Fruit fly (Drosophila melanogaster) whole organism, embryonic: ENCODE measurements around the gene CG1542.
A peak's percentile ranks its signal among the peaks of the same experiment; 100 is the strongest.

Experiments
- Aef1 ChIP-seq: fragments of 200-800 bp; sonication (Bioruptor generic); IDR thresholded peaks from 3 replicates; pipeline ENCODE4 v1.3.6; 2022; ENCODE audit warnings: missing biosample characterization, missing genetic modification characterization
- CG10366 ChIP-seq: fragments of 200-800 bp; sonication (Bioruptor generic); IDR thresholded peaks from 2 replicates; pipeline ENCODE4 v1.3.6; 2022; ENCODE audit warnings: missing biosample characterization, missing genetic modification characterization
- CG11696 ChIP-seq: fragments of 200-800 bp; sonication (Bioruptor generic); IDR thresholded peaks from 2 replicates; pipeline ENCODE4 v1.3.6; 2022; ENCODE audit warnings: missing biosample characterization, missing genetic modification characterization
- CG11723 ChIP-seq: fragments of 200-800 bp; sonication (Bioruptor generic); optimal IDR thresholded peaks from 2 replicates; lab custom pipeline; 2017; ENCODE audit warnings: missing biosample characterization, mild to moderate bottlenecking, missing genetic modification characterization
- CG12391 ChIP-seq: fragments of 200-800 bp; sonication (Bioruptor generic); optimal IDR thresholded peaks from 3 replicates; lab custom pipeline; 2018; ENCODE audit warnings: missing biosample characterization, mild to moderate bottlenecking, missing genetic modification characterization, moderate library complexity
- CG13624 ChIP-seq: fragments of 200-800 bp; sonication (Bioruptor generic); optimal IDR thresholded peaks from 2 replicates; lab custom pipeline; 2016; ENCODE audit warnings: missing biosample characterization, missing genetic modification characterization
- CG14710 ChIP-seq: fragments of 200-800 bp; sonication (Bioruptor generic); optimal IDR thresholded peaks from 3 replicates; lab custom pipeline; 2019; ENCODE audit warnings: missing biosample characterization, mild to moderate bottlenecking, missing genetic modification characterization, moderate library complexity
- CG15011 ChIP-seq: fragments of 200-800 bp; sonication (Bioruptor generic); optimal IDR thresholded peaks from 3 replicates; lab custom pipeline; 2018; ENCODE audit warnings: missing biosample characterization, mild to moderate bottlenecking, missing genetic modification characterization
- CG16815 ChIP-seq: fragments of 200-800 bp; sonication (Bioruptor generic); optimal IDR thresholded peaks from 3 replicates; lab custom pipeline; 2017; ENCODE audit warnings: missing biosample characterization, mild to moderate bottlenecking, missing genetic modification characterization
- CG2116 ChIP-seq: fragments of 200-800 bp; sonication (Bioruptor generic); optimal IDR thresholded peaks from 3 replicates; lab custom pipeline; 2018; ENCODE audit warnings: missing biosample characterization, mild to moderate bottlenecking, missing genetic modification characterization
- CG31224 ChIP-seq: fragments of 200-800 bp; sonication (Bioruptor generic); IDR thresholded peaks from 2 replicates; pipeline ENCODE4 v1.3.6; 2022; ENCODE audit warnings: missing biosample characterization, missing genetic modification characterization
- CG3281 ChIP-seq: fragments of 200-800 bp; sonication (Bioruptor generic); optimal IDR thresholded peaks from 3 replicates; lab custom pipeline; 2017; ENCODE audit warnings: missing biosample characterization, mild to moderate bottlenecking, missing genetic modification characterization
- CG4282 ChIP-seq: fragments of 200-800 bp; sonication (Bioruptor generic); optimal IDR thresholded peaks from 2 replicates; lab custom pipeline; 2016; ENCODE audit warnings: missing biosample characterization, missing genetic modification characterization
- CG6689 ChIP-seq: fragments of 200-800 bp; sonication (Bioruptor generic); IDR thresholded peaks from 2 replicates; pipeline ENCODE4 v1.3.6; 2022; ENCODE audit warnings: missing biosample characterization, missing genetic modification characterization
- CG6791 ChIP-seq: fragments of 200-800 bp; sonication (Bioruptor generic); IDR thresholded peaks from 3 replicates; pipeline ENCODE4 v1.3.6; 2022; ENCODE audit warnings: missing biosample characterization, missing genetic modification characterization; ENCODE audit not compliant: partially characterized antibody
- CG6813 ChIP-seq: fragments of 200-800 bp; sonication (Bioruptor generic); optimal IDR thresholded peaks from 2 replicates; lab custom pipeline; 2017; ENCODE audit warnings: missing biosample characterization, missing genetic modification characterization, mild to moderate bottlenecking, moderate library complexity, missing genetic modification reagents
- CHES-1-like ChIP-seq: fragments of 200-800 bp; sonication (Bioruptor generic); optimal IDR thresholded peaks from 2 replicates; lab custom pipeline; 2016; ENCODE audit warnings: missing biosample characterization, missing genetic modification characterization
- Dfd ChIP-seq, 2 experiments: fragments of >200 bp; optimal IDR thresholded peaks; 2 replicates each; lab custom pipeline; 2017; ENCODE audit warnings: missing biosample characterization in 2 of 2, missing genetic modification characterization in 2 of 2
- Eip74EF ChIP-seq, 2 experiments: fragments of 200-800 bp in 1 of 2; fragments of >200 bp in 1 of 2; sonication (Bioruptor generic) in 1 of 2; optimal IDR thresholded peaks; 2 replicates each; lab custom pipeline; 2017 to 2019; ENCODE audit warnings: missing biosample characterization in 2 of 2, missing genetic modification characterization in 2 of 2, mild to moderate bottlenecking in 1 of 2, moderate library complexity in 1 of 2
- HLHmδ ChIP-seq: fragments of 200-800 bp; sonication (Bioruptor generic); optimal IDR thresholded peaks from 2 replicates; lab custom pipeline; 2018; ENCODE audit warnings: missing biosample characterization, mild to moderate bottlenecking, missing genetic modification characterization, moderate library complexity
- Meics ChIP-seq: fragments of 200-800 bp; sonication (Bioruptor generic); optimal IDR thresholded peaks from 2 replicates; lab custom pipeline; 2017; ENCODE audit warnings: missing biosample characterization, mild to moderate bottlenecking, missing genetic modification characterization
- Neu2 ChIP-seq: fragments of 200-800 bp; sonication (Bioruptor generic); optimal IDR thresholded peaks from 3 replicates; lab custom pipeline; 2016; ENCODE audit warnings: missing biosample characterization, missing genetic modification characterization, borderline replicate concordance
- Optix ChIP-seq: fragments of 200-800 bp; sonication (Bioruptor generic); IDR thresholded peaks from 3 replicates; pipeline ENCODE4 v1.3.6; 2022; ENCODE audit warnings: missing biosample characterization, missing genetic modification characterization
- Sox100B ChIP-seq: fragments of 200-800 bp; sonication (Bioruptor generic); optimal IDR thresholded peaks from 3 replicates; lab custom pipeline; 2018; ENCODE audit warnings: missing biosample characterization, mild to moderate bottlenecking, missing genetic modification characterization
- Sox102F ChIP-seq: fragments of 200-800 bp; sonication (Bioruptor generic); optimal IDR thresholded peaks from 2 replicates; lab custom pipeline; 2018; ENCODE audit warnings: missing biosample characterization, mild to moderate bottlenecking, missing genetic modification characterization, moderate library complexity
- Spps ChIP-seq: fragments of 200-800 bp; sonication (Bioruptor generic); optimal IDR thresholded peaks from 2 replicates; lab custom pipeline; 2018; ENCODE audit warnings: missing biosample characterization, mild to moderate bottlenecking, missing genetic modification characterization
- Tbp ChIP-seq: fragments of >200 bp; optimal IDR thresholded peaks from 2 replicates; lab custom pipeline; 2018; ENCODE audit warnings: missing biosample characterization, missing genetic modification characterization
- Xbp1 ChIP-seq: fragments of 200-800 bp; sonication (Bioruptor generic); optimal IDR thresholded peaks from 3 replicates; lab custom pipeline; 2016; ENCODE audit warnings: missing biosample characterization, mild to moderate bottlenecking, missing genetic modification characterization
- ac ChIP-seq: fragments of 200-800 bp; sonication (Bioruptor generic); optimal IDR thresholded peaks from 3 replicates; lab custom pipeline; 2017; ENCODE audit warnings: missing biosample characterization, mild to moderate bottlenecking, missing genetic modification characterization
- ara ChIP-seq: fragments of 200-800 bp; sonication (Bioruptor generic); IDR thresholded peaks from 2 replicates; pipeline ENCODE4 v1.3.6; 2022; ENCODE audit warnings: missing biosample characterization, missing genetic modification characterization
- ato ChIP-seq: fragments of 200-800 bp; sonication (Bioruptor generic); IDR thresholded peaks from 2 replicates; pipeline ENCODE4 v1.3.6; 2022; ENCODE audit warnings: missing biosample characterization, missing genetic modification characterization; ENCODE audit not compliant: partially characterized antibody
- chinmo ChIP-seq: fragments of 200-800 bp; sonication (Bioruptor generic); IDR thresholded peaks from 4 replicates; pipeline ENCODE4 v1.3.6; 2022; ENCODE audit warnings: missing biosample characterization, missing genetic modification characterization; ENCODE audit not compliant: partially characterized antibody
- dati ChIP-seq: fragments of 200-800 bp; sonication (Bioruptor generic); IDR thresholded peaks from 2 replicates; pipeline ENCODE4 v1.3.6; 2022; ENCODE audit warnings: missing biosample characterization, missing genetic modification characterization
- dm ChIP-seq: fragments of 200-800 bp; sonication (Bioruptor generic); optimal IDR thresholded peaks from 3 replicates; lab custom pipeline; 2016; ENCODE audit warnings: missing biosample characterization, missing genetic modification characterization
- fu2 ChIP-seq: fragments of 200-800 bp; sonication (Bioruptor generic); optimal IDR thresholded peaks from 2 replicates; lab custom pipeline; 2016; ENCODE audit warnings: missing biosample characterization, missing genetic modification characterization
- h ChIP-seq: fragments of >200 bp; optimal IDR thresholded peaks from 2 replicates; lab custom pipeline; 2017
- ham ChIP-seq: fragments of 200-800 bp; sonication (Bioruptor generic); IDR thresholded peaks from 2 replicates; pipeline ENCODE4 v1.3.6; 2022; ENCODE audit warnings: missing biosample characterization, missing genetic modification characterization
- hkb ChIP-seq, 2 experiments: fragments of 200-800 bp in 1 of 2; fragments of >200 bp in 1 of 2; sonication (Bioruptor generic) in 1 of 2; IDR thresholded peaks in 1 of 2; optimal IDR thresholded peaks in 1 of 2; 2 replicates each; pipeline versions ENCODE4 v1.3.6 to Lab custom; 2017 to 2022; ENCODE audit warnings: missing biosample characterization in 1 of 2, missing genetic modification characterization in 1 of 2
- maf-S ChIP-seq: fragments of 200-800 bp; sonication (Bioruptor generic); optimal IDR thresholded peaks from 2 replicates; lab custom pipeline; 2016; ENCODE audit warnings: missing biosample characterization, missing genetic modification characterization
- onecut ChIP-seq: fragments of 200-800 bp; sonication (Bioruptor generic); IDR thresholded peaks from 2 replicates; pipeline ENCODE4 v1.3.6; 2022; ENCODE audit warnings: missing biosample characterization, missing genetic modification characterization
- otp ChIP-seq: fragments of 200-800 bp; sonication (Bioruptor generic); IDR thresholded peaks from 3 replicates; pipeline ENCODE4, ENCODE4 v1.3.6; 2022; ENCODE audit warnings: missing biosample characterization, missing genetic modification characterization
- sens-2 ChIP-seq: fragments of 200-800 bp; sonication (Bioruptor generic); IDR thresholded peaks from 2 replicates; pipeline ENCODE4 v1.3.6; 2022; ENCODE audit warnings: missing biosample characterization, missing genetic modification characterization
- slou ChIP-seq: fragments of 200-800 bp; sonication (Bioruptor generic); optimal IDR thresholded peaks from 3 replicates; lab custom pipeline; 2016; ENCODE audit warnings: missing biosample characterization, missing genetic modification characterization
- tll ChIP-seq, 2 experiments: fragments of 200-800 bp in 1 of 2; fragments of >200 bp in 1 of 2; sonication (Bioruptor generic) in 1 of 2; optimal IDR thresholded peaks; 2 replicates each; lab custom pipeline; 2017 to 2019; ENCODE audit warnings: missing biosample characterization in 2 of 2, missing genetic modification characterization in 2 of 2, mild to moderate bottlenecking in 1 of 2, moderate library complexity in 1 of 2
- trh ChIP-seq: fragments of 200-800 bp; sonication (Bioruptor generic); optimal IDR thresholded peaks from 2 replicates; lab custom pipeline; 2016; ENCODE audit warnings: missing biosample characterization, missing genetic modification characterization
- tx ChIP-seq: fragments of 200-800 bp; sonication (Bioruptor generic); optimal IDR thresholded peaks from 2 replicates; lab custom pipeline; 2016; ENCODE audit warnings: missing biosample characterization, missing genetic modification characterization
- unc-4 ChIP-seq: fragments of 200-800 bp; sonication (Bioruptor generic); IDR thresholded peaks from 2 replicates; pipeline ENCODE4 v1.3.6; 2022; ENCODE audit warnings: missing biosample characterization, missing genetic modification characterization; ENCODE audit not compliant: partially characterized antibody
- wek ChIP-seq: fragments of 200-800 bp; sonication (Bioruptor generic); optimal IDR thresholded peaks from 3 replicates; lab custom pipeline; 2018; ENCODE audit warnings: missing biosample characterization, mild to moderate bottlenecking, missing genetic modification characterization, moderate library complexity
- wor ChIP-seq: fragments of 200-800 bp; sonication (Bioruptor generic); IDR thresholded peaks from 2 replicates; pipeline ENCODE4 v1.3.6; 2022; ENCODE audit warnings: missing biosample characterization, missing genetic modification characterization

Gene CG1542

DNA sequence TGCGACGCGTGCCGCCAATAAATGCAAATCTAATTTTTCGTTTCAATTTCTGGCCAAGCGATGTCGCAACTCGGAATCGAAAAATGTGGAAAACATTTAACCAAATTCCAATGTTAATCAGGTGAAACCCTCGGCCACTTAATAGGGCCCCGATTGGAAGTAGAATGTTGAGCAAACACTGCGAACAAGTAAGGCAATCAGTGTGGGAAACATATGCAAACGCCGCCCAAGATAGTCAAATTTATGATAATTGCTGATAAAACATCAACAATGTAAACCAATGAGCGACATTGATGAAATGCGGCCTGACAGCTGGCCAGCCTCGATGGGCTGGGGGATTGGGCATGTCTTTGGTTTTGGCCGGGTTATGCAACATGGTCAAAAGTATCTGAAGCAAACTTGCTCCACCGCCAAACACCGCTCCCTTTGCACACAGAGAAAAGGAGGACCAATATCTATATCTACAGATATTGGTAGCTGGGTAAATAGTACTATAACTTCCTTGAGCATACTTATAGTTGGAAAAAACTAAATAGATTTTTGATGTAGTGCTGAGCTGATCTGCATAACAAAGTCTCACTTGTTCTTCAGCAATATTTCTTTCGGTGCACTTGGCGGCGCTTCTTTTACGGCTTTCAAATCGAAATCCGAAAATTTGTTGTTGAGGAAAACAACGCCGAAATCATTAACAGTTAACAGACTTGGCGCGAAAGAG is 34.2 kb downstream of the CG1542 start:
- TF ChIP-seq CG31224 (GFP tag; lab: Robert Waterston, UW) (no peak), otp (GFP tag; lab: Robert Waterston, UW) (peak; percentile 63; the same call in 2 of the 3 replicates), maf-S (GFP tag; lab: Kevin White, UChicago) (peak; percentile 33), Eip74EF (GFP tag; optimal IDR thresholded peaks at IDR 0.05; lab: Kevin White, UChicago) (peak in 1 of 2 experiments; percentile 80), CG6689 (GFP tag; lab: Robert Waterston, UW) (peak; percentile 81), Optix (GFP tag; lab: Robert Waterston, UW) (peak; percentile 58; the same call in 1 of the 3 replicates), slou (GFP tag; lab: Kevin White, UChicago) (no peak), CG6813 (GFP tag; lab: Kevin White, UChicago) (peak; percentile 28), fu2 (GFP tag; lab: Kevin White, UChicago) (peak; percentile 22), CG6791 (no peak), CG2116 (GFP tag; lab: Kevin White, UChicago) (no peak), wor (peak; percentile 68), CG12391 (peak; percentile 73), CG11723 (GFP tag; lab: Kevin White, UChicago) (peak; percentile 71), CHES-1-like (no peak), Sox100B (GFP tag; lab: Kevin White, UChicago) (peak; percentile 73), CG14710 (peak; percentile 74), wek (GFP tag; lab: Kevin White, UChicago) (peak; percentile 43), CG13624 (GFP tag; lab: Kevin White, UChicago) (no peak), CG3281 (peak; percentile 40), CG4282 (GFP tag; lab: Kevin White, UChicago) (peak; percentile 29), unc-4 (no peak), CG16815 (GFP tag; lab: Kevin White, UChicago) (no peak), h (lab: Kevin White, UChicago) (no peak), ato (GFP tag; lab: Robert Waterston, UW) (no peak), HLHmδ (GFP tag; lab: Kevin White, UChicago) (no peak), dati (GFP tag; lab: Robert Waterston, UW) (0 out of 2 replicates have a peak, but pooled peaks have one; percentile 23), ara (GFP tag; lab: Robert Waterston, UW) (peak; percentile 78), Aef1 (GFP tag; lab: Robert Waterston, UW) (peak; percentile 76), Spps (tag; lab: Kevin White, UChicago) (peak; percentile 53), tll (GFP tag; optimal IDR thresholded peaks at IDR 0.05; lab: Kevin White, UChicago) (no peak), sens-2 (GFP tag; lab: Robert Waterston, UW) (peak; percentile 66), Meics (GFP tag; lab: Kevin White, UChicago) (peak; percentile 62), CG10366 (peak; percentile 73), trh (GFP tag; lab: Kevin White, UChicago) (no peak), hkb (optimal IDR thresholded peaks at IDR 0.05; lab: Kevin White, UChicago) (no peak), hkb (GFP tag; IDR thresholded peaks at IDR 0.05; lab: Robert Waterston, UW) (peak; percentile 88), CG15011 (GFP tag; lab: Kevin White, UChicago) (no peak), Neu2 (no peak), chinmo (GFP tag; lab: Robert Waterston, UW) (no peak), Dfd (GFP tag; optimal IDR thresholded peaks at IDR 0.05; lab: Kevin White, UChicago) (no peak), dm (GFP tag; lab: Kevin White, UChicago) (peak; percentile 14), ac (GFP tag; lab: Kevin White, UChicago) (no peak), CG11696 (GFP tag; lab: Robert Waterston, UW) (0 out of 2 replicates have a peak, but pooled peaks have one; percentile 31), ham (GFP tag; lab: Robert Waterston, UW) (no peak), Sox102F (GFP tag; lab: Kevin White, UChicago) (peak; percentile 85), Xbp1 (peak; percentile 74), tx (peak; percentile 17), Tbp (GFP tag; lab: Kevin White, UChicago) (no peak), onecut (GFP tag; lab: Robert Waterston, UW) (peak; percentile 71)
